Worm (Caenorhabditis elegans) whole organism, L4 larva: Measurements from ENCODE around the gene tars-1.

Experiments
- T20F7.1 ChIP-seq: fragments of 200-800 bp; sonication (Bioruptor generic); optimal IDR thresholded peaks from 2 replicates; lab custom pipeline; 2018; ENCODE audit warnings: mild to moderate bottlenecking, missing genetic modification characterization, missing compliant biosample characterization
- dve-1 ChIP-seq: sonication (generic microtip); optimal IDR thresholded peaks from 2 replicates; lab custom pipeline; 2017; ENCODE audit warnings: antibody characterized with exemption, mild to moderate bottlenecking, missing genetic modification characterization, missing compliant biosample characterization; ENCODE audit not compliant: insufficient read depth
- hlh-11 ChIP-seq: fragments of 200-800 bp; sonication (Bioruptor generic); optimal IDR thresholded peaks from 2 replicates; lab custom pipeline; 2018; ENCODE audit warnings: mild to moderate bottlenecking, missing genetic modification characterization, missing compliant biosample characterization
- nhr-6 ChIP-seq: fragments of 150-350 bp; optimal IDR thresholded peaks from 2 replicates; lab custom pipeline; 2014; ENCODE audit warnings: missing biosample characterization, missing genetic modification characterization
- pha-4 ChIP-seq, 2 experiments: fragments of 150-350 bp in 1 of 2; fragments of 200-800 bp in 1 of 2; sonication (Bioruptor generic) in 1 of 2; IDR thresholded peaks in 1 of 2; optimal IDR thresholded peaks in 1 of 2; 2 replicates each; pipeline versions ENCODE4 v1.3.6 to Lab custom; 2014 to 2022; ENCODE audit warnings: missing genetic modification characterization in 2 of 2, missing genetic modification reagents in 2 of 2, missing biosample characterization in 1 of 2, missing compliant biosample characterization in 1 of 2
- unc-62 ChIP-seq, 3 experiments: fragments of 150-350 bp in 1 of 3; sonication (generic microtip); optimal IDR thresholded peaks in 2 of 3; peaks in 1 of 3; 1 replicate in 1 of 3; 2 replicates in 2 of 3; lab custom pipeline; 2014 to 2017; ENCODE audit warnings: missing biosample characterization in 3 of 3, missing genetic modification characterization in 3 of 3, missing genetic modification reagents in 3 of 3, missing genotype in 1 of 3

DNA sequence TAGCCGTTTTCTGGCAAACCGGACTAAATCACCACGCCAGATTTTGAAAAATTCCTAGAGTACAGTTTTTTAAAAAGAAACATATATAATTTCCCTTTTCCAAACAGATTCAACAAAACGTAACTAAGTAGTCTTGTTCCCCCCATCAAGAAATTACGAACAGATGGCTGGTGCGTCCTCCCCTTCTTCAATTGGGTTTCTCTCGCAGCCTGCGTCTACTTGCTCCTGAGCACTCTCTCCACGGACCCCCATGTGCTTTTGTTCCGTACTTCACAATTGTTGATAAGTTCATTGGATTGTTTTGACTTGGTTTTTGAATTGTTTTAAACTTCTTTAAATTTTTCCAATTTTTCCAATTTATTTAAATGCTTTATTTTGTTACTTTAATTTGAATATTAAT, 7.4 kb downstream of the tars-1 start:
- TF ChIP-seq dve-1 (tag; lab: Kevin White, UChicago) (no peak), unc-62 (GFP tag; optimal IDR thresholded peaks at IDR 0.05 in 1 of 2; lab: Kevin White, UChicago) (no peak), unc-62 (tag; optimal IDR thresholded peaks at IDR 0.05; lab: Kevin White, UChicago) (no peak), nhr-6 (tag; lab: Kevin White, UChicago) (no peak), T20F7.1 (GFP tag; lab: Kevin White, UChicago) (no peak), pha-4 (GFP tag; IDR thresholded peaks at IDR 0.05; lab: Robert Waterston, UW) (no peak), pha-4 (tag; optimal IDR thresholded peaks at IDR 0.05; lab: Kevin White, UChicago) (no peak), hlh-11 (no peak)
